Fruit fly (Drosophila melanogaster) whole organism, embryonic: Measurements from ENCODE around the gene Doc1.

Experiments used
- Awh ChIP-seq: fragments of 200-800 bp; sonication (Bioruptor generic); IDR thresholded peaks from 2 replicates; pipeline ENCODE4, ENCODE4 v1.3.6; 2022; ENCODE audit warnings: missing biosample characterization, missing genetic modification characterization
- B-H1 ChIP-seq: fragments of 200-800 bp; sonication (Bioruptor generic); IDR thresholded peaks from 3 replicates; pipeline ENCODE4 v1.3.6; 2022; ENCODE audit warnings: missing biosample characterization, missing genetic modification characterization
- B-H2 ChIP-seq: fragments of 200-800 bp; sonication (Bioruptor generic); optimal IDR thresholded peaks from 2 replicates; lab custom pipeline; 2018; ENCODE audit warnings: missing biosample characterization, mild to moderate bottlenecking, missing genetic modification characterization
- Bdp1 ChIP-seq: fragments of 200-800 bp; sonication (Bioruptor generic); optimal IDR thresholded peaks from 3 replicates; lab custom pipeline; 2016; ENCODE audit warnings: missing biosample characterization, missing genetic modification characterization
- Bgb ChIP-seq: fragments of 200-800 bp; sonication (Bioruptor generic); IDR thresholded peaks from 2 replicates; pipeline ENCODE4 v1.3.6; 2022; ENCODE audit warnings: missing biosample characterization, missing genetic modification characterization; ENCODE audit not compliant: partially characterized antibody
- CG10321 ChIP-seq: fragments of 200-800 bp; sonication (Bioruptor generic); IDR thresholded peaks from 2 replicates; pipeline ENCODE4 v1.3.6; 2022; ENCODE audit warnings: missing biosample characterization, missing genetic modification characterization
- CG12659 ChIP-seq: fragments of 200-800 bp; sonication (Bioruptor generic); optimal IDR thresholded peaks from 3 replicates; lab custom pipeline; 2017; ENCODE audit warnings: mild to moderate bottlenecking, missing biosample characterization, missing genetic modification reagents, missing genetic modification characterization
- CG13894 ChIP-seq: fragments of 200-800 bp; sonication (Bioruptor generic); optimal IDR thresholded peaks from 3 replicates; lab custom pipeline; 2018; ENCODE audit warnings: missing biosample characterization, mild to moderate bottlenecking, missing genetic modification characterization, moderate library complexity
- CG14014 ChIP-seq: fragments of 200-800 bp; sonication (Bioruptor generic); IDR thresholded peaks from 2 replicates; pipeline ENCODE4 v1.3.6; 2022; ENCODE audit warnings: missing biosample characterization, missing genetic modification characterization
- CG16815 ChIP-seq: fragments of 200-800 bp; sonication (Bioruptor generic); optimal IDR thresholded peaks from 3 replicates; lab custom pipeline; 2017; ENCODE audit warnings: missing biosample characterization, mild to moderate bottlenecking, missing genetic modification characterization
- CG18262 ChIP-seq: fragments of 200-800 bp; optimal IDR thresholded peaks from 3 replicates; lab custom pipeline; 2019; ENCODE audit warnings: missing biosample characterization, mild to moderate bottlenecking, missing genetic modification characterization, moderate library complexity
- CG1832 ChIP-seq: fragments of 200-800 bp; sonication (Bioruptor generic); optimal IDR thresholded peaks from 2 replicates; lab custom pipeline; 2017; ENCODE audit warnings: missing biosample characterization, mild to moderate bottlenecking, missing genetic modification characterization, inconsistent platforms
- CG2120 ChIP-seq: fragments of 200-800 bp; sonication (Bioruptor generic); optimal IDR thresholded peaks from 3 replicates; lab custom pipeline; 2016; ENCODE audit warnings: missing biosample characterization, missing genetic modification characterization
- CG2875 ChIP-seq: fragments of 200-800 bp; sonication (Bioruptor generic); optimal IDR thresholded peaks from 2 replicates; lab custom pipeline; 2017; ENCODE audit warnings: missing biosample characterization, mild to moderate bottlenecking, missing genetic modification characterization, missing genetic modification reagents
- CG3065 ChIP-seq: fragments of 200-800 bp; sonication (Bioruptor generic); optimal IDR thresholded peaks from 2 replicates; lab custom pipeline; 2016; ENCODE audit warnings: missing biosample characterization, missing genetic modification characterization
- CG3163 ChIP-seq: fragments of 200-800 bp; sonication (Bioruptor generic); optimal IDR thresholded peaks from 3 replicates; lab custom pipeline; 2016; ENCODE audit warnings: missing biosample characterization, missing genetic modification characterization
- CG32532 ChIP-seq: fragments of 200-800 bp; sonication (Bioruptor generic); IDR thresholded peaks from 2 replicates; pipeline ENCODE4 v1.3.6; 2022; ENCODE audit warnings: missing biosample characterization, missing genetic modification characterization
- CG32767 ChIP-seq: fragments of 200-800 bp; sonication (Bioruptor generic); IDR thresholded peaks from 2 replicates; pipeline ENCODE4 v1.3.6; 2022; ENCODE audit warnings: missing biosample characterization, missing genetic modification characterization
- CG33557 ChIP-seq: fragments of 200-800 bp; sonication (Bioruptor generic); optimal IDR thresholded peaks from 2 replicates; lab custom pipeline; 2019; ENCODE audit warnings: missing biosample characterization, mild to moderate bottlenecking, missing genetic modification characterization, moderate library complexity
- CG4360 ChIP-seq: fragments of 200-800 bp; sonication (Bioruptor generic); IDR thresholded peaks from 2 replicates; pipeline ENCODE4 v1.3.6; 2022; ENCODE audit warnings: missing biosample characterization, missing genetic modification characterization
- CG4730 ChIP-seq: fragments of 200-800 bp; sonication (Bioruptor generic); IDR thresholded peaks from 2 replicates; pipeline ENCODE4 v1.3.6; 2022; ENCODE audit warnings: missing biosample characterization, missing genetic modification characterization
- CG5180 ChIP-seq: fragments of 200-800 bp; sonication (Bioruptor generic); optimal IDR thresholded peaks from 3 replicates; lab custom pipeline; 2017; ENCODE audit warnings: missing biosample characterization, missing genetic modification characterization, mild to moderate bottlenecking, moderate library complexity, missing genetic modification reagents
- CG7745 ChIP-seq: fragments of 200-800 bp; sonication (Bioruptor generic); optimal IDR thresholded peaks from 2 replicates; lab custom pipeline; 2018; ENCODE audit warnings: missing biosample characterization, mild to moderate bottlenecking, missing genetic modification characterization, moderate library complexity
- Dad ChIP-seq: fragments of 200-800 bp; sonication (Bioruptor generic); optimal IDR thresholded peaks from 3 replicates; lab custom pipeline; 2016; ENCODE audit warnings: missing biosample characterization, missing genetic modification characterization
- Ets65A ChIP-seq: fragments of 200-800 bp; sonication (Bioruptor generic); peaks from one replicate; lab custom pipeline; 2016; ENCODE audit warnings: missing biosample characterization, missing genetic modification characterization
- HLH3B ChIP-seq: fragments of 200-800 bp; sonication (Bioruptor generic); IDR thresholded peaks from 2 replicates; pipeline ENCODE4 v1.3.6; 2022; ENCODE audit warnings: missing biosample characterization, missing genetic modification characterization
- Hand ChIP-seq: fragments of 200-800 bp; sonication (Bioruptor generic); optimal IDR thresholded peaks from 2 replicates; lab custom pipeline; 2017; ENCODE audit warnings: mild to moderate bottlenecking, missing biosample characterization, missing genetic modification reagents, missing genetic modification characterization
- HmgD ChIP-seq: fragments of 200-800 bp; sonication (Bioruptor generic); optimal IDR thresholded peaks from 3 replicates; lab custom pipeline; 2016; ENCODE audit warnings: missing biosample characterization, missing genetic modification characterization
- Hmr ChIP-seq: fragments of 200-800 bp; sonication (Bioruptor generic); optimal IDR thresholded peaks from 3 replicates; lab custom pipeline; 2017; ENCODE audit warnings: mild to moderate bottlenecking, missing biosample characterization, missing genetic modification reagents, missing genetic modification characterization
- Hr3 ChIP-seq: fragments of 200-800 bp; sonication (Bioruptor generic); optimal IDR thresholded peaks from 3 replicates; lab custom pipeline; 2016; ENCODE audit warnings: missing biosample characterization, missing genetic modification characterization
- MBD-R2 ChIP-seq: fragments of 200-800 bp; sonication (Bioruptor generic); IDR thresholded peaks from 2 replicates; pipeline ENCODE4 v1.3.6; 2022; ENCODE audit warnings: missing biosample characterization, missing genetic modification characterization
- Med ChIP-seq: fragments of 200-800 bp; sonication (Bioruptor generic); peaks from one replicate; lab custom pipeline; 2016; ENCODE audit warnings: missing biosample characterization, missing genetic modification characterization, mild to moderate bottlenecking, inconsistent platforms, moderate library complexity
- NK7.1 ChIP-seq: fragments of 200-800 bp; sonication (Bioruptor generic); optimal IDR thresholded peaks from 3 replicates; lab custom pipeline; 2016; ENCODE audit warnings: missing biosample characterization, missing genetic modification characterization
- Neu2 ChIP-seq: fragments of 200-800 bp; sonication (Bioruptor generic); optimal IDR thresholded peaks from 3 replicates; lab custom pipeline; 2016; ENCODE audit warnings: missing biosample characterization, missing genetic modification characterization, borderline replicate concordance
- Nf-YB ChIP-seq: fragments of 200-800 bp; sonication (Bioruptor generic); optimal IDR thresholded peaks from 3 replicates; lab custom pipeline; 2019; ENCODE audit warnings: missing biosample characterization, mild to moderate bottlenecking, missing genetic modification characterization, moderate library complexity
- Rfx ChIP-seq: fragments of 200-800 bp; sonication (Bioruptor generic); IDR thresholded peaks from 2 replicates; pipeline ENCODE4 v1.3.6; 2022; ENCODE audit warnings: missing biosample characterization, missing genetic modification characterization
- al ChIP-seq: fragments of 200-800 bp; sonication (Bioruptor generic); IDR thresholded peaks from 2 replicates; pipeline ENCODE4 v1.3.6; 2022; ENCODE audit warnings: missing biosample characterization, missing genetic modification characterization
- ap ChIP-seq: fragments of 200-800 bp; sonication (Bioruptor generic); IDR thresholded peaks from 2 replicates; pipeline ENCODE4 v1.3.6; 2022; ENCODE audit warnings: missing biosample characterization, missing genetic modification characterization
- bcd ChIP-seq: fragments of 200-800 bp; sonication (Bioruptor generic); optimal IDR thresholded peaks from 2 replicates; lab custom pipeline; 2017; ENCODE audit warnings: missing biosample characterization, mild to moderate bottlenecking, missing genetic modification characterization
- cato ChIP-seq: fragments of 200-800 bp; sonication (Bioruptor generic); optimal IDR thresholded peaks from 2 replicates; lab custom pipeline; 2016; ENCODE audit warnings: missing biosample characterization, missing genetic modification characterization, borderline replicate concordance
- corto ChIP-seq: fragments of 200-800 bp; sonication (Bioruptor generic); optimal IDR thresholded peaks from 2 replicates; lab custom pipeline; 2016; ENCODE audit warnings: missing biosample characterization, mild to moderate bottlenecking, missing genetic modification characterization, moderate library complexity
- dan ChIP-seq: fragments of 200-800 bp; sonication (Bioruptor generic); IDR thresholded peaks from 2 replicates; pipeline ENCODE4 v1.3.6; 2022; ENCODE audit warnings: missing biosample characterization, missing genetic modification characterization
- emc ChIP-seq: fragments of 200-800 bp; sonication (Bioruptor generic); optimal IDR thresholded peaks from 2 replicates; lab custom pipeline; 2016; ENCODE audit warnings: missing biosample characterization, missing genetic modification characterization
- fd102C ChIP-seq: fragments of 200-800 bp; sonication (Bioruptor generic); optimal IDR thresholded peaks from 2 replicates; lab custom pipeline; 2018; ENCODE audit warnings: missing biosample characterization, mild to moderate bottlenecking, missing genetic modification characterization, moderate library complexity
- ftz-f1 ChIP-seq: fragments of 200-800 bp; sonication (Bioruptor generic); optimal IDR thresholded peaks from 2 replicates; lab custom pipeline; 2016; ENCODE audit warnings: missing biosample characterization, missing genetic modification characterization
- pfk ChIP-seq: fragments of 200-800 bp; sonication (Bioruptor generic); optimal IDR thresholded peaks from 2 replicates; lab custom pipeline; 2018; ENCODE audit warnings: missing biosample characterization, mild to moderate bottlenecking, missing genetic modification characterization, moderate library complexity
- ranshi ChIP-seq: fragments of 200-800 bp; sonication (Bioruptor generic); IDR thresholded peaks from 2 replicates; pipeline ENCODE4 v1.3.6; 2022; ENCODE audit warnings: missing biosample characterization, missing genetic modification characterization
- row ChIP-seq: fragments of 200-800 bp; sonication (Bioruptor generic); IDR thresholded peaks from 3 replicates; pipeline ENCODE4 v1.3.6; 2022; ENCODE audit warnings: missing biosample characterization, missing genetic modification characterization
- shn ChIP-seq: fragments of 200-800 bp; sonication (Bioruptor generic); optimal IDR thresholded peaks from 3 replicates; lab custom pipeline; 2016; ENCODE audit warnings: missing biosample characterization, missing genetic modification characterization
- slp2 ChIP-seq: fragments of 200-800 bp; sonication (Bioruptor generic); optimal IDR thresholded peaks from 2 replicates; lab custom pipeline; 2016; ENCODE audit warnings: missing biosample characterization, missing genetic modification characterization
- tup ChIP-seq: fragments of 200-800 bp; sonication (Bioruptor generic); optimal IDR thresholded peaks from 2 replicates; lab custom pipeline; 2016; ENCODE audit warnings: missing biosample characterization, mild to moderate bottlenecking, missing genetic modification characterization, moderate library complexity
- zf30C ChIP-seq: fragments of 200-800 bp; sonication (Bioruptor generic); optimal IDR thresholded peaks from 3 replicates; lab custom pipeline; 2018; ENCODE audit warnings: missing biosample characterization, mild to moderate bottlenecking, missing genetic modification characterization

The Doc1 gene

dm6 chr3L:9004788-9005246, 36.4 kb upstream of the Doc1 start, which contains the start of gene Doc3 (continued):
- TF ChIP-seq HmgD (GFP tag; lab: Kevin White, UChicago) (no peak), Nf-YB (GFP tag; lab: Kevin White, UChicago) (peak; percentile 100), tup (GFP tag; lab: Kevin White, UChicago) (no peak), B-H1 (no peak), emc (GFP tag; lab: Kevin White, UChicago) (no peak), Rfx (GFP tag; lab: Robert Waterston, UW) (no peak), Bdp1 (GFP tag; lab: Kevin White, UChicago) (no peak), CG14014 (GFP tag; lab: Robert Waterston, UW) (no peak), CG18262 (tag; lab: Kevin White, UChicago) (no peak), CG13894 (tag; lab: Kevin White, UChicago) (no peak), ftz-f1 (peak; percentile 85), corto (GFP tag; lab: Kevin White, UChicago) (no peak), Ets65A (GFP tag; lab: Kevin White, UChicago) (peak; percentile 67), CG16815 (GFP tag; lab: Kevin White, UChicago) (no peak), CG1832 (GFP tag; lab: Kevin White, UChicago) (peak; percentile 92), ap (GFP tag; lab: Robert Waterston, UW) (no peak), Bgb (peak; percentile 32; the same call in 1 of the 2 replicates), CG5180 (no peak), HLH3B (GFP tag; lab: Robert Waterston, UW) (no peak), Med (GFP tag; lab: Kevin White, UChicago) (peak; percentile 67), dan (no peak), B-H2 (no peak), CG33557 (GFP tag; lab: Kevin White, UChicago) (no peak), CG10321 (GFP tag; lab: Robert Waterston, UW) (peak; percentile 96), CG4730 (no peak), Awh (no peak), CG7745 (tag; lab: Kevin White, UChicago) (no peak), Hr3 (GFP tag; lab: Kevin White, UChicago) (no peak), MBD-R2 (no peak), zf30C (no peak), Dad (GFP tag; lab: Kevin White, UChicago) (no peak), fd102C (no peak), CG3065 (GFP tag; lab: Kevin White, UChicago) (no peak), CG2875 (GFP tag; lab: Kevin White, UChicago) (no peak), cato (GFP tag; lab: Kevin White, UChicago) (no peak), CG12659 (no peak), shn (no peak), pfk (GFP tag; lab: Kevin White, UChicago) (peak; percentile 27), bcd (GFP tag; lab: Kevin White, UChicago) (no peak), al (no peak), CG3163 (no peak), Neu2 (no peak), Hmr (GFP tag; lab: Kevin White, UChicago) (no peak), Hand (GFP tag; lab: Kevin White, UChicago) (no peak), slp2 (no peak), ranshi (GFP tag; lab: Robert Waterston, UW) (no peak), CG4360 (GFP tag; lab: Robert Waterston, UW) (no peak), NK7.1 (GFP tag; lab: Kevin White, UChicago) (no peak), row (GFP tag; lab: Robert Waterston, UW) (no peak), CG2120 (no peak), CG32532 (GFP tag; lab: Robert Waterston, UW) (no peak; the same call in 1 of the 2 replicates), CG32767 (peak; percentile 38; the same call in 1 of the 2 replicates)
